Fruit fly (Drosophila melanogaster): Measurements from ENCODE around the gene Gr98c.

DNA sequence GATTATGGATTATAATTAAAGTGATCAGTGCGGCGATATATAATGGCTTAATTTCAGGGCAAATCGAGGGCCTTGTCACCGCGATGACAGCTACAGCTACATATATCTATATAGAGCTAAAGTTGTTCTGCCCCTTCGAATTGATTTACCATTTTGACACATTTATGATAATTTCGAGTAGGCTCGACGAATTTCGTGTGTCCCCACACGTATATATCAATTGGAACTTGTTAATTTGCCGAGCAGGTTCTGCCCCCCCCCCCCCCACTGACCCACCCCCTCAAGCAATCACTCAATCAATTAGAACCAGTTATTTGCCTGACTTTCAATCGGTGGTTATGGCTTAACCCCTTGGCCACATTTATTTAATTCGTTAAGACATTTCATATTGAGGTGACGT lies 35.2 kb downstream of the Gr98c start:
- TF ChIP-seq OdsH (GFP tag; optimal IDR thresholded peaks at IDR 0.05) (no peak), Lpt (GFP tag; optimal IDR thresholded peaks at IDR 0.05) (no peak), CG31627 (GFP tag; optimal IDR thresholded peaks at IDR 0.05) (no peak), CG11762 (GFP tag; optimal IDR thresholded peaks at IDR 0.05; ENCODE audit: insufficient read depth) (no peak), Sox102F (GFP tag; optimal IDR thresholded peaks at IDR 0.05) (no peak), CG8632 (GFP tag; optimal IDR thresholded peaks at IDR 0.05) (no peak), Sox15 (GFP tag; optimal IDR thresholded peaks at IDR 0.05) (no peak), CG10631 (GFP tag; optimal IDR thresholded peaks at IDR 0.05) (no peak), CG10669 (GFP tag; optimal IDR thresholded peaks at IDR 0.05) (no peak), net (GFP tag; optimal IDR thresholded peaks at IDR 0.05) (no peak), CG3032 (tag; optimal IDR thresholded peaks at IDR 0.05) (no peak)
